Worm (Caenorhabditis elegans): ENCODE measurements around the gene C34E7.3.
A peak's percentile ranks its signal among the peaks of the same experiment; 100 is the strongest.

Gene C34E7.3

ce11 chrX:12899140-12899888 lies 30.7 kb upstream of the C34E7.3 start:
- TF ChIP-seq T23F11.4 (GFP tag; optimal IDR thresholded peaks at IDR 0.05), result no peak
- no peak for TF ChIP-seq zip-5 (tag; optimal IDR thresholded peaks at IDR 0.05)
- TF ChIP-seq tbx-7 (tag; optimal IDR thresholded peaks at IDR 0.05), result no peak
- TF ChIP-seq mec-3 (tag; optimal IDR thresholded peaks at IDR 0.05; ENCODE audit: borderline replicate concordance), result no peak
- TF ChIP-seq ztf-16 (tag; optimal IDR thresholded peaks at IDR 0.05), result no peak
- TF ChIP-seq pqm-1 (tag; optimal IDR thresholded peaks at IDR 0.05), result no peak
- no peak for TF ChIP-seq pat-9 (tag; optimal IDR thresholded peaks at IDR 0.05)
- TF ChIP-seq odd-2 (tag; optimal IDR thresholded peaks at IDR 0.05), result no peak
- TF ChIP-seq gmeb-2 (tag; optimal IDR thresholded peaks at IDR 0.05), result no peak
- TF ChIP-seq rnt-1 (tag; optimal IDR thresholded peaks at IDR 0.05), result no peak
- no peak for TF ChIP-seq pax-1 (tag; optimal IDR thresholded peaks at IDR 0.05)

ce11 chrX:12902057-12902652 lies 27.9 kb upstream of the C34E7.3 start:
- TF ChIP-seq nfya-1 (tag; optimal IDR thresholded peaks at IDR 0.05), result no peak
- no peak for TF ChIP-seq hlh-6 (tag; optimal IDR thresholded peaks at IDR 0.05)
- TF ChIP-seq unc-42 (tag; optimal IDR thresholded peaks at IDR 0.05), result peak; percentile 92
- peak; percentile 32 for TF ChIP-seq ceh-31 (tag; optimal IDR thresholded peaks at IDR 0.05)
- TF ChIP-seq fkh-6 (tag; optimal IDR thresholded peaks at IDR 0.05), result peak; percentile 16
- TF ChIP-seq C38D4.7 (GFP tag; optimal IDR thresholded peaks at IDR 0.05), result peak; percentile 22
- TF ChIP-seq ceh-14 (tag; optimal IDR thresholded peaks at IDR 0.05), result no peak
- no peak for TF ChIP-seq ceh-48 (tag; optimal IDR thresholded peaks at IDR 0.05)
- no peak for TF ChIP-seq sox-4 (tag; optimal IDR thresholded peaks at IDR 0.05)
- TF ChIP-seq dve-1 (tag; optimal IDR thresholded peaks at IDR 0.05), result no peak
- no peak for TF ChIP-seq K09A11.1 (tag; optimal IDR thresholded peaks at IDR 0.05; ENCODE audit: insufficient read depth)
- TF ChIP-seq pha-4 (tag; optimal IDR thresholded peaks at IDR 0.05), result no peak
- TF ChIP-seq hlh-15 (tag; optimal IDR thresholded peaks at IDR 0.05), result no peak
- TF ChIP-seq sdc-2 (tag; optimal IDR thresholded peaks at IDR 0.05), result peak; percentile 54
- no peak for TF ChIP-seq ceh-6 (GFP tag; optimal IDR thresholded peaks at IDR 0.05)

ce11 chrX:12903810-12904209 lies 26.3 kb upstream of the C34E7.3 start:
- TF ChIP-seq dmd-4 (tag; optimal IDR thresholded peaks at IDR 0.05; ENCODE audit: borderline replicate concordance) (no peak), tbx-2 (tag; optimal IDR thresholded peaks at IDR 0.05) (peak; percentile 23), sdc-2 (tag; optimal IDR thresholded peaks at IDR 0.05) (peak; percentile 12), ceh-31 (tag; optimal IDR thresholded peaks at IDR 0.05) (peak; percentile 13), pqm-1 (tag; optimal IDR thresholded peaks at IDR 0.05) (no peak)

ce11 chrX:12907502-12907901 lies 22.6 kb upstream of the C34E7.3 start, which contains the start of gene pqn-18:
Gene pqn-18 (plus strand): TSS chrX:12907832.
- TF ChIP-seq hlh-8 (tag; optimal IDR thresholded peaks at IDR 0.05), result no peak
- TF ChIP-seq hlh-15 (tag; optimal IDR thresholded peaks at IDR 0.05), result no peak
- no peak for TF ChIP-seq odd-2 (tag; optimal IDR thresholded peaks at IDR 0.05)
- TF ChIP-seq ceh-34 (tag; optimal IDR thresholded peaks at IDR 0.05), result no peak
- TF ChIP-seq pha-4 (tag; optimal IDR thresholded peaks at IDR 0.05), result no peak
- no peak for TF ChIP-seq ztf-16 (tag; optimal IDR thresholded peaks at IDR 0.05)
- no peak for TF ChIP-seq ama-1 (optimal IDR thresholded peaks at IDR 0.05)
- TF ChIP-seq npax-4 (tag; optimal IDR thresholded peaks at IDR 0.05), result no peak

- TF ChIP-seq dve-1 (tag; optimal IDR thresholded peaks at IDR 0.05) (no peak), ceh-19 (GFP tag; optimal IDR thresholded peaks at IDR 0.05) (no peak), T23F11.4 (GFP tag; optimal IDR thresholded peaks at IDR 0.05) (no peak), ceh-6 (GFP tag; optimal IDR thresholded peaks at IDR 0.05) (no peak), pros-1 (tag; optimal IDR thresholded peaks at IDR 0.05) (no peak), ceh-45 (GFP tag; IDR thresholded peaks at IDR 0.05) (no peak), ceh-22 (tag; optimal IDR thresholded peaks at IDR 0.05) (no peak), tbx-2 (tag; optimal IDR thresholded peaks at IDR 0.05) (no peak)
These were observed 21.3 kb upstream of the C34E7.3 start for ce11 chrX:12908715-12909114.
